Worm (Caenorhabditis elegans) whole organism, young adult: ENCODE measurements around the gene mlp-1.

ENCODE experiments used
- B0261.1 ChIP-seq: sonication (generic microtip); optimal IDR thresholded peaks from 2 replicates; lab custom pipeline; 2016; ENCODE audit warnings: mild to moderate bottlenecking, missing genetic modification characterization, moderate library complexity, missing compliant biosample characterization
- C06A6.2 ChIP-seq: fragments of 200-800 bp; sonication (Bioruptor generic); conservative IDR thresholded peaks from 2 replicates; pipeline ENCODE4 v1.3.6; 2022; ENCODE audit warnings: missing genetic modification characterization, missing compliant biosample characterization
- F10E7.11 ChIP-seq: sonication (generic microtip); optimal IDR thresholded peaks from 2 replicates; lab custom pipeline; 2017; ENCODE audit warnings: mild to moderate bottlenecking, missing genetic modification characterization, moderate library complexity, missing compliant biosample characterization
- F33H1.4 ChIP-seq: fragments of 200-800 bp; sonication (Bioruptor generic); IDR thresholded peaks from 2 replicates; pipeline ENCODE4 v1.3.6; 2022; ENCODE audit warnings: missing genetic modification reagents, missing genetic modification characterization, missing compliant biosample characterization
- F39B2.1 ChIP-seq: fragments of 200-800 bp; sonication (Bioruptor generic); IDR thresholded peaks from 2 replicates; pipeline ENCODE4 v1.3.6; 2022; ENCODE audit warnings: missing genetic modification reagents, missing genetic modification characterization, missing compliant biosample characterization
- F49E8.2 ChIP-seq: sonication (generic microtip); optimal IDR thresholded peaks from 3 replicates; lab custom pipeline; 2017; ENCODE audit warnings: missing genetic modification characterization, mild to moderate bottlenecking, missing compliant biosample characterization, antibody characterized with exemption, moderate library complexity; ENCODE audit not compliant: insufficient read depth
- T07F8.4 ChIP-seq: sonication (generic microtip); optimal IDR thresholded peaks from 2 replicates; lab custom pipeline; 2016; ENCODE audit warnings: mild to moderate bottlenecking, missing genetic modification characterization, moderate library complexity, missing compliant biosample characterization
- Y67H2A.10 ChIP-seq: fragments of 200-800 bp; sonication (Bioruptor generic); conservative IDR thresholded peaks from 2 replicates; pipeline ENCODE4 v1.3.6; 2022; ENCODE audit warnings: missing genetic modification reagents, missing genetic modification characterization, missing compliant biosample characterization
- Y79H2A.3 ChIP-seq: fragments of 200-800 bp; sonication (Bioruptor generic); conservative IDR thresholded peaks from 2 replicates; pipeline ENCODE4 v1.3.6; 2022; ENCODE audit warnings: missing genetic modification reagents, missing genetic modification characterization, missing compliant biosample characterization
- ZK185.1 ChIP-seq: sonication (generic microtip); optimal IDR thresholded peaks from 2 replicates; lab custom pipeline; 2016; ENCODE audit warnings: mild to moderate bottlenecking, missing genetic modification characterization, missing compliant biosample characterization; ENCODE audit not compliant: poor library complexity, severe bottlenecking
- aptf-3 ChIP-seq: fragments of 200-800 bp; sonication (Bioruptor generic); IDR thresholded peaks from 2 replicates; pipeline ENCODE4 v1.3.6; 2022; ENCODE audit warnings: missing genetic modification characterization, missing compliant biosample characterization
- attf-5 ChIP-seq: fragments of 200-800 bp; sonication (Bioruptor generic); optimal IDR thresholded peaks from 2 replicates; lab custom pipeline; 2018; ENCODE audit warnings: mild to moderate bottlenecking, missing genetic modification characterization, missing compliant biosample characterization
- ccch-3 ChIP-seq: fragments of 200-800 bp; sonication (Bioruptor generic); optimal IDR thresholded peaks from 2 replicates; lab custom pipeline; 2018; ENCODE audit warnings: mild to moderate bottlenecking, missing genetic modification characterization, missing compliant biosample characterization
- cebp-1 ChIP-seq, 2 experiments: fragments of 200-800 bp in 1 of 2; sonication (Bioruptor generic) in 1 of 2; sonication (generic microtip) in 1 of 2; IDR thresholded peaks in 1 of 2; optimal IDR thresholded peaks in 1 of 2; 2 replicates each; pipeline versions ENCODE4 v1.3.6 to Lab custom; 2017 to 2022; ENCODE audit warnings: missing compliant biosample characterization in 2 of 2, missing genetic modification characterization in 2 of 2, mild to moderate bottlenecking in 1 of 2, missing genetic modification reagents in 1 of 2, moderate library complexity in 1 of 2
- ceh-58 ChIP-seq: fragments of 200-800 bp; sonication (Bioruptor generic); IDR thresholded peaks from 2 replicates; pipeline ENCODE4 v1.3.6; 2022; ENCODE audit warnings: missing genetic modification characterization, missing compliant biosample characterization
- chd-7 ChIP-seq: sonication (generic microtip); optimal IDR thresholded peaks from 2 replicates; lab custom pipeline; 2016; ENCODE audit warnings: mild to moderate bottlenecking, missing genetic modification characterization, moderate library complexity, missing compliant biosample characterization
- die-1 ChIP-seq: sonication (generic microtip); optimal IDR thresholded peaks from 2 replicates; lab custom pipeline; 2016; ENCODE audit warnings: missing genotype, mild to moderate bottlenecking, missing genetic modification characterization, missing compliant biosample characterization
- dox-1 ChIP-seq: fragments of 200-800 bp; sonication (Bioruptor generic); IDR thresholded peaks from 2 replicates; pipeline ENCODE4 v1.3.6; 2022; ENCODE audit warnings: missing genetic modification reagents, missing genetic modification characterization, missing compliant biosample characterization
- dpff-1 ChIP-seq: sonication (generic microtip); optimal IDR thresholded peaks from 2 replicates; lab custom pipeline; 2017; ENCODE audit warnings: mild to moderate bottlenecking, missing genetic modification characterization, missing compliant biosample characterization
- dpl-1 ChIP-seq: fragments of 150-350 bp; optimal IDR thresholded peaks from 2 replicates; lab custom pipeline; 2014; ENCODE audit warnings: missing biosample characterization, missing genetic modification reagents, missing genetic modification characterization
- efl-1 ChIP-seq: fragments of 150-350 bp; optimal IDR thresholded peaks from 2 replicates; lab custom pipeline; 2014; ENCODE audit warnings: missing biosample characterization, missing genetic modification reagents, missing genetic modification characterization
- egl-44 ChIP-seq: fragments of 200-800 bp; sonication (Bioruptor generic); IDR thresholded peaks from 2 replicates; pipeline ENCODE4 v1.3.6; 2022; ENCODE audit warnings: missing genetic modification reagents, missing genetic modification characterization, missing compliant biosample characterization
- ekl-4 ChIP-seq: fragments of 200-800 bp; sonication (Bioruptor generic); IDR thresholded peaks from 2 replicates; pipeline ENCODE4 v1.3.6; 2022; ENCODE audit warnings: missing genetic modification reagents, missing genetic modification characterization, missing compliant biosample characterization
- hmg-1.2 ChIP-seq: fragments of 200-800 bp; sonication (Bioruptor generic); IDR thresholded peaks from 2 replicates; pipeline ENCODE4 v1.3.6; 2022; ENCODE audit warnings: missing genetic modification reagents, missing genetic modification characterization, missing compliant biosample characterization
- hsf-1 ChIP-seq: fragments of 200-800 bp; sonication (Bioruptor generic); IDR thresholded peaks from 2 replicates; pipeline ENCODE4 v1.3.6; 2022; ENCODE audit warnings: missing genetic modification reagents, missing genetic modification characterization, missing compliant biosample characterization
- lin-54 ChIP-seq: fragments of 200-800 bp; sonication (Bioruptor generic); optimal IDR thresholded peaks from 2 replicates; lab custom pipeline; 2018; ENCODE audit warnings: mild to moderate bottlenecking, missing genetic modification characterization, missing compliant biosample characterization
- lsl-1 ChIP-seq: fragments of 200-800 bp; sonication (Bioruptor generic); optimal IDR thresholded peaks from 2 replicates; lab custom pipeline; 2018; ENCODE audit warnings: mild to moderate bottlenecking, missing genetic modification characterization, moderate library complexity, missing compliant biosample characterization
- madf-10 ChIP-seq: sonication (generic microtip); optimal IDR thresholded peaks from 2 replicates; lab custom pipeline; 2016; ENCODE audit warnings: mild to moderate bottlenecking, missing genetic modification characterization, missing compliant biosample characterization
- madf-6 ChIP-seq: fragments of 200-800 bp; sonication (Bioruptor generic); IDR thresholded peaks from 2 replicates; pipeline ENCODE4 v1.3.6; 2022; ENCODE audit warnings: missing genetic modification reagents, missing genetic modification characterization, missing compliant biosample characterization
- mcd-1 ChIP-seq: fragments of 200-800 bp; sonication (Bioruptor generic); IDR thresholded peaks from 2 replicates; pipeline ENCODE4 v1.3.6; 2022; ENCODE audit warnings: missing genetic modification reagents, missing genetic modification characterization, missing compliant biosample characterization
- mel-28 ChIP-seq: sonication (generic microtip); optimal IDR thresholded peaks from 2 replicates; lab custom pipeline; 2016; ENCODE audit warnings: borderline replicate concordance, mild to moderate bottlenecking, missing genetic modification characterization, missing compliant biosample characterization
- mes-4 ChIP-seq: sonication (generic microtip); optimal IDR thresholded peaks from 2 replicates; lab custom pipeline; 2016; ENCODE audit warnings: missing genotype, missing genetic modification characterization, missing compliant biosample characterization
- nfya-2 ChIP-seq: fragments of 200-800 bp; sonication (Bioruptor generic); IDR thresholded peaks from 2 replicates; pipeline ENCODE4 v1.3.6; 2022; ENCODE audit warnings: missing genetic modification reagents, missing genetic modification characterization, missing compliant biosample characterization
- nhr-27 ChIP-seq: fragments of 200-800 bp; sonication (Bioruptor generic); optimal IDR thresholded peaks from 2 replicates; lab custom pipeline; 2018; ENCODE audit warnings: mild to moderate bottlenecking, missing genetic modification characterization, moderate library complexity, missing compliant biosample characterization
- nhr-90 ChIP-seq: sonication (generic microtip); optimal IDR thresholded peaks from 2 replicates; lab custom pipeline; 2016; ENCODE audit warnings: missing genotype, mild to moderate bottlenecking, missing genetic modification characterization, missing compliant biosample characterization
- snpc-1.1 ChIP-seq: sonication (generic microtip); optimal IDR thresholded peaks from 2 replicates; lab custom pipeline; 2017; ENCODE audit warnings: missing genetic modification characterization, mild to moderate bottlenecking, missing compliant biosample characterization, antibody characterized with exemption, moderate library complexity, missing genotype, missing genetic modification reagents; ENCODE audit not compliant: insufficient read depth
- snpc-1.3 ChIP-seq: sonication (generic microtip); optimal IDR thresholded peaks from 2 replicates; lab custom pipeline; 2017; ENCODE audit warnings: missing genetic modification characterization, mild to moderate bottlenecking, missing compliant biosample characterization, antibody characterized with exemption, moderate library complexity, missing genotype, missing genetic modification reagents; ENCODE audit not compliant: insufficient read depth
- snpc-3.4 ChIP-seq: sonication (generic microtip); optimal IDR thresholded peaks from 2 replicates; lab custom pipeline; 2017; ENCODE audit warnings: missing genetic modification characterization, mild to moderate bottlenecking, missing compliant biosample characterization, antibody characterized with exemption, moderate library complexity, missing genotype, missing genetic modification reagents
- tbp1 ChIP-seq: fragments of 200-800 bp; sonication (Bioruptor generic); optimal IDR thresholded peaks from 2 replicates; lab custom pipeline; 2018; ENCODE audit warnings: mild to moderate bottlenecking, missing genetic modification characterization, missing compliant biosample characterization
- zfh-2 ChIP-seq: fragments of 200-800 bp; sonication (Bioruptor generic); conservative IDR thresholded peaks from 2 replicates; pipeline ENCODE4 v1.3.6; 2022; ENCODE audit warnings: missing genetic modification reagents, missing genetic modification characterization, missing compliant biosample characterization
- ztf-22 ChIP-seq: fragments of 200-800 bp; sonication (Bioruptor generic); optimal IDR thresholded peaks from 2 replicates; lab custom pipeline; 2018; ENCODE audit warnings: mild to moderate bottlenecking, missing genetic modification characterization, moderate library complexity, missing compliant biosample characterization
- ztf-26 ChIP-seq: sonication (generic microtip); optimal IDR thresholded peaks from 2 replicates; lab custom pipeline; 2017; ENCODE audit warnings: missing genetic modification characterization, missing compliant biosample characterization
- ztf-6 ChIP-seq: fragments of 200-800 bp; sonication (Bioruptor generic); IDR thresholded peaks from 2 replicates; pipeline ENCODE4 v1.3.6; 2022; ENCODE audit warnings: missing genetic modification reagents, missing genetic modification characterization, missing compliant biosample characterization

mlp-1 gene

DNA sequence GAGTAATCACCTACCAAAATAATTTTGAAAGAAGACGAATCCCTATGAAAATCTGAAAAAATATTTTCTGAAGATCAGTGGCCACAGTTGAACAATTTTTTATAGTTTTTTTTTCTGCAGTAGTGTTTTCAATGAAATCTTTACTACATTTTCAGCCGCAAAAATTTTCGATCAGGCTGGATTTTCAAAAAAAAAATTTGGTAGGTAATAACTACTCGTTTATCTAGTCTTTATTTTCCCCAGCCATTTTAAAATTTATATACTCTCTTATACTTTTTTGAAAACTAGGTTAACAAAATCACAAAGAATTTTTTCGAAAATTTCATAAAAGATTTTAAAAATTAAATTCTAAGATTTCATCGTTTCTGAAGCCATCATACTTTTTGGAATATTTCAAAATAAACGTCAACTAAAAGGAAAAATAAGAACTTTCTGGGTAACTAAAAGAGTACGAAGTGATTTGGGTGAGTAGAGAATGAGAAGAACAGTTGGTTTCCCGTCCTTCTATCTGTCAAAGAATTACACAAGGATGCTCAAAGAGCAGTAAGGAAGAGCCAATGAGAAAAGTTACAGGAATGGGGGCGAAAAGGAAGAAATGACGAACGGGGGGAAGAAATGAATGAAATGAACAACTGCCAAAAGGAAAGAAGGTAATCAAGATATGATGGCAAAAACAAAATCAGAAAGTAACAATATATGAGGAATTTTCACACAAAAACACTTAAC is at the start of gene mlp-1:
TSS of gene mlp-1 (minus strand) at position 51 of the 726 bp plus-strand sequence.
- TF ChIP-seq B0261.1 (tag; lab: Kevin White, UChicago) (no peak), attf-5 (GFP tag; lab: Kevin White, UChicago) (no peak), F39B2.1 (GFP tag; lab: Robert Waterston, UW) (no peak), ekl-4 (GFP tag; lab: Robert Waterston, UW) (no peak), hsf-1 (GFP tag; lab: Robert Waterston, UW) (no peak), chd-7 (tag; lab: Kevin White, UChicago) (no peak), snpc-1.1 (tag; lab: Kevin White, UChicago) (no peak), dpl-1 (GFP tag; lab: Kevin White, UChicago) (no peak), nhr-27 (tag; lab: Kevin White, UChicago) (no peak), ZK185.1 (tag; lab: Kevin White, UChicago) (no peak), nhr-90 (tag; lab: Kevin White, UChicago) (no peak), Y79H2A.3 (no peak), F10E7.11 (no peak), mes-4 (tag; lab: Kevin White, UChicago) (no peak), mel-28 (tag; lab: Kevin White, UChicago) (no peak), snpc-3.4 (tag; lab: Kevin White, UChicago) (no peak), ztf-26 (tag; lab: Kevin White, UChicago) (no peak), F49E8.2 (tag; lab: Kevin White, UChicago) (no peak), nfya-2 (GFP tag; lab: Robert Waterston, UW) (no peak), aptf-3 (GFP tag; lab: Robert Waterston, UW) (no peak)

DNA sequence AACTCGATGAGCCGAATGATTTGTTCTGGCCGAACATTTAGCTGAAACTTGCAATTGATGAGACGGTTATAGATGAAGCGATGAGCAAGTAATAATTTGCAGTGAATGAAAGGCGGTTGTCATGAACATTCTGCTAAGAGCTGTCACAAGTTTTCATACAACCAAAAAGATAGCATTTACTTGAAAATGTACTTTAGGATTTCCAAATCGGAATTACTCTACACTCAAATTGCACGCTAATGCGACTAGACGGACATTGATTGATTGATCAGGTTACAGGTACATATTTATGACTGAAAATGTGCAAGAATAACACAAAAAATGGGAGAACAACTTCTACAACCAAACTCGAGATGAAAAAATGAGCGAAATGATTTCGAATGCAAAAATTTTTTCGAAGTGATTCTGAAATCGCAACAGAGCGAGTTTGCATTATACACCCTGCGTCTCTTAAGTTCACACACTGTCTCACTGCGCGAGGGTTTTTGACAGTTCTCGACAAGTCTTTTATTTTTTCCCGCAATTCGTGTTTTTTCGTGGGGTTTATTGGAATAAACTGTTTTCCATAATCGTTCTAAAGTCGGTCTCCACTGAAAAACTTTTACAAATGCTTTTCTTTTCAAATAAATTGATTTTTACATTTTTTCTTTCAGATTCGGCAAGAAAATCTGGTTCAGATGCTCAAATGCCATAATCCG is 44.8 kb upstream of the mlp-1 start, which contains the start of the genes npp-10 and cyk-3:
TSS of gene npp-10 (minus strand) at position 51 of the 698 bp plus-strand sequence.
TSS of gene cyk-3 (plus strand) at position 648 of the 698 bp plus-strand sequence.
- no peak for TF ChIP-seq ccch-3 (GFP tag; lab: Kevin White, UChicago)
- TF ChIP-seq madf-6 (GFP tag; lab: Robert Waterston, UW), result peak; percentile 52; the same call in 1 of the 2 replicates
- TF ChIP-seq ztf-22 (GFP tag; lab: Kevin White, UChicago), result no peak
- TF ChIP-seq F49E8.2 (tag; lab: Kevin White, UChicago), result no peak
- peak; percentile 76 for TF ChIP-seq efl-1 (GFP tag; lab: Kevin White, UChicago)
- no peak for TF ChIP-seq zfh-2 (GFP tag; lab: Robert Waterston, UW)
- TF ChIP-seq ceh-58 (GFP tag; lab: Robert Waterston, UW), result no peak
- TF ChIP-seq die-1, result no peak
- no peak for TF ChIP-seq cebp-1 (GFP tag; IDR thresholded peaks at IDR 0.05; lab: Robert Waterston, UW)
- no peak for TF ChIP-seq cebp-1 (tag; optimal IDR thresholded peaks at IDR 0.05; lab: Kevin White, UChicago)
- TF ChIP-seq T07F8.4 (tag; lab: Kevin White, UChicago), result no peak
- no peak for TF ChIP-seq nhr-90 (tag; lab: Kevin White, UChicago)
- TF ChIP-seq dpff-1 (tag; lab: Kevin White, UChicago), result no peak
- TF ChIP-seq chd-7 (tag; lab: Kevin White, UChicago), result no peak
- TF ChIP-seq mcd-1 (GFP tag; lab: Robert Waterston, UW), result peak; percentile 92
- peak; percentile 30 for TF ChIP-seq lin-54
- no peak for TF ChIP-seq Y67H2A.10 (GFP tag; lab: Robert Waterston, UW)
- peak; percentile 2 for TF ChIP-seq snpc-1.3 (tag; lab: Kevin White, UChicago)
- no peak for TF ChIP-seq ztf-6 (GFP tag; lab: Robert Waterston, UW)
- TF ChIP-seq egl-44, result no peak
- TF ChIP-seq hmg-1.2 (GFP tag; lab: Robert Waterston, UW), result peak; percentile 98
- no peak for TF ChIP-seq tbp1 (GFP tag; lab: Kevin White, UChicago)
- TF ChIP-seq madf-10 (tag; lab: Kevin White, UChicago), result no peak
- TF ChIP-seq F33H1.4 (GFP tag; lab: Robert Waterston, UW), result 0 out of 2 replicates have a peak, but pooled peaks have one; percentile 6
- peak; percentile 47; the same call in 1 of the 2 replicates for TF ChIP-seq dox-1
- no peak for TF ChIP-seq C06A6.2
- TF ChIP-seq lsl-1 (GFP tag; lab: Kevin White, UChicago), result peak; percentile 52
- no peak for TF ChIP-seq nfya-2 (GFP tag; lab: Robert Waterston, UW)
